Worm (Caenorhabditis elegans) whole organism, L2 larva: Measurements from ENCODE around the gene lem-2.
A peak's percentile ranks its signal among the peaks of the same experiment; 100 is the strongest.

Experiments
- ZK546.5 ChIP-seq: sonication (generic microtip); optimal IDR thresholded peaks from 2 replicates; lab custom pipeline; 2017; ENCODE audit warnings: missing biosample characterization, missing genetic modification characterization
- ama-1 ChIP-seq: fragments of 150-350 bp; optimal IDR thresholded peaks from 2 replicates; lab custom pipeline; 2018; ENCODE audit warnings: inconsistent platforms
- egl-27 ChIP-seq: sonication (generic microtip); optimal IDR thresholded peaks from 3 replicates; lab custom pipeline; 2017; ENCODE audit warnings: missing biosample characterization, missing genetic modification reagents, missing genetic modification characterization
- fos-1 ChIP-seq: fragments of 150-350 bp; optimal IDR thresholded peaks from 2 replicates; lab custom pipeline; 2014; ENCODE audit warnings: missing biosample characterization, missing genetic modification characterization
- lin-13 ChIP-seq: fragments of 150-350 bp; optimal IDR thresholded peaks from 2 replicates; lab custom pipeline; 2014; ENCODE audit warnings: missing biosample characterization, missing genetic modification reagents, missing genetic modification characterization
- nhr-10 ChIP-seq: sonication (generic microtip); optimal IDR thresholded peaks from 2 replicates; lab custom pipeline; 2017; ENCODE audit warnings: missing biosample characterization, missing genetic modification characterization
- nhr-237 ChIP-seq: fragments of 150-350 bp; optimal IDR thresholded peaks from 2 replicates; lab custom pipeline; 2014; ENCODE audit warnings: missing biosample characterization, missing genetic modification characterization
- peb-1 ChIP-seq: fragments of 150-350 bp; optimal IDR thresholded peaks from 2 replicates; lab custom pipeline; 2014; ENCODE audit warnings: missing biosample characterization, missing genetic modification characterization
- snpc-4 ChIP-seq: fragments of 150-350 bp; optimal IDR thresholded peaks from 2 replicates; lab custom pipeline; 2014; ENCODE audit warnings: missing biosample characterization, missing genetic modification characterization
- ztf-11 ChIP-seq: sonication (generic microtip); optimal IDR thresholded peaks from 2 replicates; lab custom pipeline; 2017; ENCODE audit warnings: missing biosample characterization, missing genetic modification characterization

DNA sequence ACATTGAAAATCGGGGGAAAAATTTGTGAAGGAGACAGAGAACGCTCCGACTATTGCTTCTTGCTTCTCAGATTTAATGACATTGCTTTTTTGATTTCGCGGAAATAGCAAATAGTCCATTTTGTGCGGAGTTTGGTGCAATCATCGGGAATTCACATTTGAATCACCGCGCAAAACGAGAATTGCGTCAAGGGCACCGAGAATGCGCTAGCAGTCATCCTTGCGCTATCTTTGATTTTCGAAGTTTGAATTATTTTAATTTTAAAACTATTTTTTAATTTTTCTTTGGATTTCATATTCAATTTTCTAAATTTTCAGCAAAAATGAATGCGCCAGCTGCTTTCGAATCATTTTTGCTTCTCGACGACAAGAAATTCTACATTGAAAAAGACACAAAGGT is 3.5 kb upstream of the lem-2 start, which contains the start of gene rpb-11:
- TF ChIP-seq ztf-11 (no peak), snpc-4 (tag; lab: Kevin White, UChicago) (peak; percentile 90), egl-27 (tag; lab: Kevin White, UChicago) (peak; percentile 84), lin-13 (GFP tag; lab: Kevin White, UChicago) (peak; percentile 96), ama-1 (lab: Kevin White, UChicago) (peak; percentile 59), ZK546.5 (tag; lab: Kevin White, UChicago) (peak; percentile 56), nhr-10 (tag; lab: Kevin White, UChicago) (peak; percentile 78), peb-1 (no peak), nhr-237 (peak; percentile 74), fos-1 (tag; lab: Kevin White, UChicago) (peak; percentile 68)
